Fruit fly (Drosophila melanogaster) whole organism, prepupa: Measurements from ENCODE around the gene CG7789.

ENCODE experiments used
- CG10631 ChIP-seq: fragments of 200-800 bp; sonication (Bioruptor generic); optimal IDR thresholded peaks from 2 replicates; lab custom pipeline; 2016; ENCODE audit warnings: missing biosample characterization, missing genetic modification characterization
- CG10669 ChIP-seq: fragments of 200-800 bp; sonication (Bioruptor generic); optimal IDR thresholded peaks from 3 replicates; lab custom pipeline; 2018; ENCODE audit warnings: missing biosample characterization, mild to moderate bottlenecking, missing genetic modification characterization, moderate library complexity
- CG11294 ChIP-seq: fragments of 200-800 bp; sonication (Bioruptor generic); IDR thresholded peaks from 2 replicates; pipeline ENCODE4 v1.3.6; 2022; ENCODE audit warnings: missing biosample characterization, missing genetic modification characterization
- CG11902 ChIP-seq: fragments of 200-800 bp; sonication (Bioruptor generic); optimal IDR thresholded peaks from 3 replicates; lab custom pipeline; 2016; ENCODE audit warnings: missing biosample characterization, missing genetic modification characterization
- CG15336 ChIP-seq: fragments of 200-800 bp; sonication (Bioruptor generic); IDR thresholded peaks from 2 replicates; pipeline ENCODE4 v1.3.6; 2022; ENCODE audit warnings: missing biosample characterization, missing genetic modification characterization
- CG1621 ChIP-seq: fragments of 200-800 bp; sonication (Bioruptor generic); optimal IDR thresholded peaks from 3 replicates; lab custom pipeline; 2018; ENCODE audit warnings: missing biosample characterization, mild to moderate bottlenecking, missing genetic modification characterization
- CG3032 ChIP-seq: fragments of 200-800 bp; optimal IDR thresholded peaks from 2 replicates; lab custom pipeline; 2019; ENCODE audit warnings: missing biosample characterization, mild to moderate bottlenecking, missing genetic modification characterization, moderate library complexity
- CG31627 ChIP-seq: fragments of 200-800 bp; sonication (Bioruptor generic); optimal IDR thresholded peaks from 3 replicates; lab custom pipeline; 2016; ENCODE audit warnings: missing biosample characterization, missing genetic modification characterization
- CG3919 ChIP-seq: fragments of 200-800 bp; sonication (Bioruptor generic); optimal IDR thresholded peaks from 3 replicates; lab custom pipeline; 2016; ENCODE audit warnings: missing biosample characterization, missing genetic modification characterization
- CG6163 ChIP-seq: fragments of 200-800 bp; sonication (Bioruptor generic); IDR thresholded peaks from 3 replicates; pipeline ENCODE4 v1.3.6; 2022; ENCODE audit warnings: missing biosample characterization, missing genetic modification characterization
- CG6276 ChIP-seq: fragments of 200-800 bp; sonication (Bioruptor generic); optimal IDR thresholded peaks from 2 replicates; lab custom pipeline; 2017; ENCODE audit warnings: missing biosample characterization, mild to moderate bottlenecking, missing genetic modification characterization
- CG6792 ChIP-seq: fragments of 200-800 bp; sonication (Bioruptor generic); optimal IDR thresholded peaks from 3 replicates; lab custom pipeline; 2016; ENCODE audit warnings: missing biosample characterization, missing genetic modification characterization
- CG6808 ChIP-seq: fragments of 200-800 bp; sonication (Bioruptor generic); optimal IDR thresholded peaks from 3 replicates; lab custom pipeline; 2017; ENCODE audit warnings: missing biosample characterization, missing genetic modification characterization, mild to moderate bottlenecking, moderate library complexity, missing genetic modification reagents
- CG6854 ChIP-seq: fragments of 200-800 bp; sonication (Bioruptor generic); optimal IDR thresholded peaks from 2 replicates; lab custom pipeline; 2017; ENCODE audit warnings: missing biosample characterization, mild to moderate bottlenecking, missing genetic modification characterization
- CG7368 ChIP-seq: fragments of 200-800 bp; sonication (Bioruptor generic); optimal IDR thresholded peaks from 3 replicates; lab custom pipeline; 2016; ENCODE audit warnings: missing biosample characterization, missing genetic modification characterization
- CG8119 ChIP-seq: fragments of 200-800 bp; sonication (Bioruptor generic); IDR thresholded peaks from 3 replicates; pipeline ENCODE4 v1.3.6; 2022; ENCODE audit warnings: missing biosample characterization, missing genetic modification characterization
- Eip78C ChIP-seq: fragments of 200-800 bp; sonication (Bioruptor generic); peaks from one replicate; lab custom pipeline; 2016; ENCODE audit warnings: missing biosample characterization, missing genetic modification characterization
- Eip93F ChIP-seq: fragments of 200-800 bp; sonication (Bioruptor generic); optimal IDR thresholded peaks from 2 replicates; lab custom pipeline; 2016; ENCODE audit warnings: missing biosample characterization, mild to moderate bottlenecking, missing genetic modification characterization
- Hr39 ChIP-seq: fragments of 200-800 bp; sonication (Bioruptor generic); optimal IDR thresholded peaks from 2 replicates; lab custom pipeline; 2016; ENCODE audit warnings: missing biosample characterization, missing genetic modification characterization
- Met ChIP-seq: fragments of 200-800 bp; sonication (Bioruptor generic); optimal IDR thresholded peaks from 3 replicates; lab custom pipeline; 2016; ENCODE audit warnings: missing biosample characterization, missing genetic modification characterization
- Smox ChIP-seq: fragments of 200-800 bp; sonication (Bioruptor generic); optimal IDR thresholded peaks from 3 replicates; lab custom pipeline; 2016; ENCODE audit warnings: missing biosample characterization, missing genetic modification characterization
- Sox102F ChIP-seq: fragments of 200-800 bp; sonication (Bioruptor generic); optimal IDR thresholded peaks from 2 replicates; lab custom pipeline; 2016; ENCODE audit warnings: missing biosample characterization, mild to moderate bottlenecking, missing genetic modification characterization
- Sox15 ChIP-seq: fragments of 200-800 bp; sonication (Bioruptor generic); optimal IDR thresholded peaks from 3 replicates; lab custom pipeline; 2016; ENCODE audit warnings: missing biosample characterization, missing genetic modification characterization
- eg ChIP-seq: fragments of 200-800 bp; sonication (Bioruptor generic); IDR thresholded peaks from 3 replicates; pipeline ENCODE4 v1.3.6; 2022; ENCODE audit warnings: missing biosample characterization, missing genetic modification characterization
- esn ChIP-seq: fragments of 200-800 bp; sonication (Bioruptor generic); optimal IDR thresholded peaks from 2 replicates; lab custom pipeline; 2016; ENCODE audit warnings: missing biosample characterization, mild to moderate bottlenecking, missing genetic modification characterization, moderate library complexity
- fkh ChIP-seq: fragments of 200-800 bp; sonication (Bioruptor generic); optimal IDR thresholded peaks from 3 replicates; lab custom pipeline; 2017; ENCODE audit warnings: missing biosample characterization, mild to moderate bottlenecking, missing genetic modification characterization, moderate library complexity
- spab ChIP-seq: fragments of 200-800 bp; sonication (Bioruptor generic); optimal IDR thresholded peaks from 2 replicates; lab custom pipeline; 2017; ENCODE audit warnings: missing biosample characterization, mild to moderate bottlenecking, missing genetic modification characterization, missing genetic modification reagents
- ss ChIP-seq, 2 experiments: fragments of 200-800 bp; sonication (Bioruptor generic); optimal IDR thresholded peaks; 2 replicates in 1 of 2; 3 replicates in 1 of 2; lab custom pipeline; 2017 to 2018; ENCODE audit warnings: mild to moderate bottlenecking in 2 of 2, missing biosample characterization in 2 of 2, missing genetic modification characterization in 2 of 2, moderate library complexity in 1 of 2
- svp ChIP-seq: fragments of 200-800 bp; sonication (Bioruptor generic); peaks from one replicate; lab custom pipeline; 2016; ENCODE audit warnings: missing biosample characterization, missing genetic modification characterization
- topi ChIP-seq: fragments of 200-800 bp; sonication (Bioruptor generic); optimal IDR thresholded peaks from 3 replicates; lab custom pipeline; 2016; ENCODE audit warnings: missing biosample characterization, missing genetic modification characterization
- vri ChIP-seq: fragments of 200-800 bp; sonication (Bioruptor generic); optimal IDR thresholded peaks from 3 replicates; lab custom pipeline; 2016; ENCODE audit warnings: missing biosample characterization, mild to moderate bottlenecking, missing genetic modification characterization

Gene CG7789

dm6 chr3R:29763804-29764203 lies 39.2 kb upstream of the CG7789 start (continued):
- TF ChIP-seq CG31627 (GFP tag; lab: Kevin White, UChicago), result peak; percentile 67
- peak; percentile 2 for TF ChIP-seq CG11902 (GFP tag; lab: Kevin White, UChicago)
- no peak for TF ChIP-seq spab (GFP tag; lab: Kevin White, UChicago)
- TF ChIP-seq CG6163 (GFP tag; lab: Robert Waterston, UW), result peak; percentile 33; the same call in 1 of the 3 replicates
- no peak for TF ChIP-seq CG7368
- TF ChIP-seq CG6792 (GFP tag; lab: Kevin White, UChicago), result peak; percentile 16
- TF ChIP-seq CG15336, result peak; percentile 46
- TF ChIP-seq esn (GFP tag; lab: Kevin White, UChicago), result peak; percentile 40
- TF ChIP-seq, all 60 proteins: peak for 26

- TF ChIP-seq ss (GFP tag; optimal IDR thresholded peaks at IDR 0.05; lab: Kevin White, UChicago), result peak in 1 of 2 experiments; percentile 39
- no peak for TF ChIP-seq CG11294 (GFP tag; lab: Robert Waterston, UW)
- TF ChIP-seq Eip78C, result peak; percentile 56
- no peak for TF ChIP-seq fkh (GFP tag; lab: Kevin White, UChicago)
These were observed 38.5 kb upstream of the CG7789 start for dm6 chr3R:29764249-29765042.

DNA sequence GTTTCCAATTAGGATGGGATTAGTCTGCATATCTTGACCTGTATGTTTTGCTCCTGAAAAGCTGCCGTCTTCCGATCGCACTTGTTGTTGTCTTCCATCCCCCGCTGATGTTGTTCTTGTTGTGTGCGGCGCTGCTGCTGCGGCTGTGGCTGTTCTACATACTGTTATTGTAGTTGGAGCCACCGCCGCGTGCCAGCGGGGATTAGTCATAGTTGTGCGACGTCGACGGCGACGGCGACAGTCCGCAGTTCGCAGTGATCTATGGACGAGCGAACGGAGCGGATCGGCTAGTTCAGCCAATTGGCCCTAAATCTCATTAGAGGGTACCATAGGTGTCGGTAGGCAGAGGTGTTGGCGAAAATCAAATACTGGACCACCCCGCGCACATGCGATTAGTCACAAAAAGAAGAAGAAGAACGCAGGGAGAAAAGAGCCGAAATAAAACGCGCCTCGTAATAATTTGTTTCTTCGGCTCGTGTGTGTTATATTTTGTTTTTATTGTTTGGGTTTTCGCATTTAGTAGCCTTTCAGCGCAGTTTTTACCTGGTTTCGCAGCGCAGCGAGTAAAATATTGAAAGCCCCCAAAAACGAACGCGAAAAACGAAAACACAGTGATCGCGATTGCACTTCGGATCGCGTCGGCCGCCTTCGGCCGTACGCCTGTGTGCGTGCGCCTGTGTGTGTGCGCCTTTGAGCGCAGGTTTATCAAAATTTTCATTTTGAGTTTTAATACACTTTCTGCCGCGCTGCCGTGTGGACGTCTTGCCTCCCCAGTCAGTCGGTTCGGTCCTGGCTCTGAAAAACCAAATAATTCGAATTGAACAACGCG lies 37.5 kb upstream of the CG7789 start, which contains the start of gene kay:
kay (plus strand) TSS at position 729 of the 829 bp plus-strand sequence.
- TF ChIP-seq CG3032, result no peak
- peak; percentile 25 for TF ChIP-seq Sox102F
- TF ChIP-seq eg (GFP tag; lab: Robert Waterston, UW), result peak; percentile 33; the same call in 2 of the 3 replicates
- no peak for TF ChIP-seq CG8119 (GFP tag; lab: Robert Waterston, UW)
- peak; percentile 26 for TF ChIP-seq Met (GFP tag; lab: Kevin White, UChicago)
- TF ChIP-seq vri, result peak; percentile 23
- peak; percentile 18 for TF ChIP-seq CG3919
- TF ChIP-seq Eip78C, result peak; percentile 54
- 0 out of 3 replicates have a peak, but pooled peaks have one; percentile 33 for TF ChIP-seq CG6163 (GFP tag; lab: Robert Waterston, UW)
- no peak for TF ChIP-seq CG1621 (tag; lab: Kevin White, UChicago)
- TF ChIP-seq CG10669 (GFP tag; lab: Kevin White, UChicago), result peak; percentile 11
- TF ChIP-seq topi, result no peak
- peak; percentile 48 for TF ChIP-seq svp
- TF ChIP-seq ss (GFP tag; optimal IDR thresholded peaks at IDR 0.05; lab: Kevin White, UChicago), result peak in 1 of 2 experiments; percentile 31
- no peak for TF ChIP-seq Hr39 (GFP tag; lab: Kevin White, UChicago)
- TF ChIP-seq Eip93F (GFP tag; lab: Kevin White, UChicago), result peak; percentile 47
- TF ChIP-seq CG6808 (GFP tag; lab: Kevin White, UChicago), result peak; percentile 11
- TF ChIP-seq CG10631 (GFP tag; lab: Kevin White, UChicago), result no peak
- peak; percentile 55 for TF ChIP-seq CG6854 (GFP tag; lab: Kevin White, UChicago)

dm6 chr3R:29767236-29767635 lies 35.8 kb upstream of the CG7789 start:
- TF ChIP-seq CG3919, result peak; percentile 9
- no peak for TF ChIP-seq CG7368
- no peak for TF ChIP-seq Sox15
- no peak for TF ChIP-seq CG6276 (GFP tag; lab: Kevin White, UChicago)
- TF ChIP-seq, all 60 proteins: peak for 1

DNA sequence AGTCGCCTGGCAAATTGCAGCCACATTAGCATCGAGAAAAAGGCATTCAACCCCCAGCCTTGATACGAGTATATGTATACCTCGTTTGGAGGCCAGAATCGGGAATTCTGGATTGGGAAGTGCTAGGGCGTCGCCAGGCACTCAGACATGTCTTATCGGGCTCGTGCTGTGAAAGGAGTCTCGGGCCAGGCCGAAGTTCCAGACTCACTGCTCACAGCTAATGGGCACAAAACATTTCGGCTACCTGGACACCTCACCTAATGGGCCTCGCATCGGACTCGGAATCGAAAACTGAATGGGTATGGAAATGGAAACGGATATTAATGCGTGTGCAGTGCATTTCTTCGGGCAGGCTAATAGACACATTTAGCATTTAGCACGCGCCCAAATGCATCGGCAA lies 32.1 kb upstream of the CG7789 start:
- TF ChIP-seq Smox (GFP tag; lab: Kevin White, UChicago) (no peak), CG6163 (GFP tag; lab: Robert Waterston, UW) (0 out of 3 replicates have a peak, but pooled peaks have one; percentile 6)
- TF ChIP-seq, all 60 proteins: peak for 1
